Worm (Caenorhabditis elegans) whole organism, midembryonic: Measurements from ENCODE around the gene pfd-2.

Source experiments
- flt-1 ChIP-seq: fragments of 200-800 bp; sonication (Bioruptor generic); IDR thresholded peaks from 2 replicates; pipeline ENCODE4 v1.3.6; 2022; ENCODE audit warnings: missing genetic modification characterization, missing compliant biosample characterization
- klf-2 ChIP-seq: fragments of 200-800 bp; sonication (Bioruptor generic); conservative IDR thresholded peaks from 2 replicates; pipeline ENCODE4 v1.3.6; 2022; ENCODE audit warnings: missing genetic modification reagents, missing genetic modification characterization, missing compliant biosample characterization
- tab-1 ChIP-seq: fragments of 200-800 bp; sonication (Bioruptor generic); IDR thresholded peaks from 2 replicates; pipeline ENCODE4 v1.3.6; 2022; ENCODE audit warnings: missing genetic modification characterization, missing compliant biosample characterization

DNA sequence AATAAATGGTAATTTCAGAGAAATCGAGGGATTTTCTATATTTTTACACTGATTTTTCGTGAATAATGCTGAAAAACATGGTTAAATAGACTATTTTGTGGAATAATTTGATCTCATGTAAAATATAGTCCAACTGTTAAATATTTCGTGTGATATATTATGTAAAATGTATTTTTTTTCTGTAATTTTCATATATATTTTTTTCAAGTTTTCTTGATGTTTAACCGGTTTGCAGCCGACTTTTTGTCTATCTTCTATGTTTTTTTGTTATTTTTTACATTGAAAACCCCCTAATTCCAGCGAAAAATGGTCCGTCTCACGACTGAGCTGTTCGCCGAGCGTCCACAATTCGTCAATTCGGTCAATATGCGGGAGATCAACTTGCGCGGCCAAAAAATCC lies 2.5 kb upstream of the pfd-2 start, which contains the start of gene mog-2:
- TF ChIP-seq klf-2 (GFP tag; lab: Robert Waterston, UW) (no peak), tab-1 (GFP tag; lab: Robert Waterston, UW) (no peak), flt-1 (GFP tag; lab: Robert Waterston, UW) (no peak)
